Fruit fly (Drosophila melanogaster) whole organism, pupa: ENCODE results near the gene qless.

Experiments used
- CG15710 ChIP-seq: fragments of 200-800 bp; sonication (Bioruptor generic); optimal IDR thresholded peaks from 2 replicates; lab custom pipeline; 2018; ENCODE audit warnings: missing biosample characterization, mild to moderate bottlenecking, missing genetic modification characterization, moderate library complexity
- CG9948 ChIP-seq: fragments of 200-800 bp; sonication (Bioruptor generic); optimal IDR thresholded peaks from 2 replicates; lab custom pipeline; 2018; ENCODE audit warnings: missing biosample characterization, mild to moderate bottlenecking, missing genetic modification characterization, moderate library complexity
- Snoo ChIP-seq: fragments of 200-800 bp; sonication (Bioruptor generic); optimal IDR thresholded peaks from 3 replicates; lab custom pipeline; 2017; ENCODE audit warnings: missing biosample characterization, mild to moderate bottlenecking, missing genetic modification characterization, inconsistent platforms

- TF ChIP-seq Snoo (tag; lab: Kevin White, UChicago) (no peak), CG9948 (tag; lab: Kevin White, UChicago) (no peak), CG15710 (tag; lab: Kevin White, UChicago) (no peak)
Observed at dm6 chr3R:31225043-31225681, 27.2 kb downstream of the qless start.
